Fruit fly (Drosophila melanogaster): ENCODE measurements around the gene CG11630.

dm6 chr2L:21755310-21755709, 28.6 kb downstream of the CG11630 start:
- TF ChIP-seq dl (GFP tag; optimal IDR thresholded peaks at IDR 0.05; ENCODE audit: insufficient read depth in 1 of 2, partially characterized antibody in 2 of 2) (no peak), psq (GFP tag; optimal IDR thresholded peaks at IDR 0.05) (no peak), CG9705 (GFP tag; optimal IDR thresholded peaks at IDR 0.05) (no peak), ey (GFP tag; optimal IDR thresholded peaks at IDR 0.05) (no peak), Rel (GFP tag; optimal IDR thresholded peaks at IDR 0.05) (no peak), Rel (tag; optimal IDR thresholded peaks at IDR 0.05) (no peak), usp (GFP tag; optimal IDR thresholded peaks at IDR 0.05) (no peak), pan (optimal IDR thresholded peaks at IDR 0.05) (no peak), h (GFP tag; optimal IDR thresholded peaks at IDR 0.05) (no peak), woc (GFP tag; optimal IDR thresholded peaks at IDR 0.05) (no peak), sv (GFP tag; optimal IDR thresholded peaks at IDR 0.05) (no peak), Myc (optimal IDR thresholded peaks at IDR 0.05) (no peak), Dfd (GFP tag; optimal IDR thresholded peaks at IDR 0.05) (no peak)

Measured in whole organism, wandering third instar larva.